Fruit fly (Drosophila melanogaster) whole organism, embryonic: ENCODE results near the gene Or67b.

Experiments used
- Ada2b ChIP-seq: fragments of 200-800 bp; sonication (Bioruptor generic); IDR thresholded peaks from 2 replicates; pipeline ENCODE4 v1.3.6; 2022; ENCODE audit warnings: missing biosample characterization, missing genetic modification characterization
- B-H2 ChIP-seq: fragments of 200-800 bp; sonication (Bioruptor generic); optimal IDR thresholded peaks from 2 replicates; lab custom pipeline; 2018; ENCODE audit warnings: missing biosample characterization, mild to moderate bottlenecking, missing genetic modification characterization
- Bgb ChIP-seq: fragments of 200-800 bp; sonication (Bioruptor generic); IDR thresholded peaks from 2 replicates; pipeline ENCODE4 v1.3.6; 2022; ENCODE audit warnings: missing biosample characterization, missing genetic modification characterization; ENCODE audit not compliant: partially characterized antibody
- BtbVII ChIP-seq: fragments of 200-800 bp; sonication (Bioruptor generic); optimal IDR thresholded peaks from 3 replicates; lab custom pipeline; 2017; ENCODE audit warnings: missing biosample characterization, mild to moderate bottlenecking, missing genetic modification characterization
- CG10147 ChIP-seq: fragments of 200-800 bp; sonication (Bioruptor generic); optimal IDR thresholded peaks from 2 replicates; lab custom pipeline; 2019; ENCODE audit warnings: missing biosample characterization, mild to moderate bottlenecking, missing genetic modification characterization, moderate library complexity
- CG10209 ChIP-seq: fragments of 200-800 bp; sonication (Bioruptor generic); optimal IDR thresholded peaks from 3 replicates; lab custom pipeline; 2017; ENCODE audit warnings: missing biosample characterization, mild to moderate bottlenecking, missing genetic modification characterization, missing genetic modification reagents
- CG10959 ChIP-seq: fragments of 200-800 bp; sonication (Bioruptor generic); IDR thresholded peaks from 2 replicates; pipeline ENCODE4 v1.3.6; 2022; ENCODE audit warnings: missing biosample characterization, missing genetic modification characterization
- CG1233 ChIP-seq: fragments of 200-800 bp; sonication (Bioruptor generic); optimal IDR thresholded peaks from 4 replicates; lab custom pipeline; 2018; ENCODE audit warnings: missing biosample characterization, mild to moderate bottlenecking, missing genetic modification characterization
- CG15011 ChIP-seq: fragments of 200-800 bp; sonication (Bioruptor generic); optimal IDR thresholded peaks from 3 replicates; lab custom pipeline; 2018; ENCODE audit warnings: missing biosample characterization, mild to moderate bottlenecking, missing genetic modification characterization
- CG1603 ChIP-seq: fragments of 200-800 bp; sonication (Bioruptor generic); optimal IDR thresholded peaks from 2 replicates; lab custom pipeline; 2019; ENCODE audit warnings: missing biosample characterization, mild to moderate bottlenecking, missing genetic modification characterization, moderate library complexity
- CG16813 ChIP-seq: fragments of 200-800 bp; sonication (Bioruptor generic); IDR thresholded peaks from 3 replicates; pipeline ENCODE4 v1.3.6; 2022; ENCODE audit warnings: missing biosample characterization, missing genetic modification characterization; ENCODE audit not compliant: partially characterized antibody
- CG18262 ChIP-seq: fragments of 200-800 bp; optimal IDR thresholded peaks from 3 replicates; lab custom pipeline; 2019; ENCODE audit warnings: missing biosample characterization, mild to moderate bottlenecking, missing genetic modification characterization, moderate library complexity
- CG31441 ChIP-seq: fragments of 200-800 bp; sonication (Bioruptor generic); IDR thresholded peaks from 2 replicates; pipeline ENCODE4 v1.3.6; 2022; ENCODE audit warnings: missing biosample characterization, missing genetic modification characterization
- CG32532 ChIP-seq: fragments of 200-800 bp; sonication (Bioruptor generic); IDR thresholded peaks from 2 replicates; pipeline ENCODE4 v1.3.6; 2022; ENCODE audit warnings: missing biosample characterization, missing genetic modification characterization
- CG33213 ChIP-seq: fragments of 200-800 bp; sonication (Bioruptor generic); optimal IDR thresholded peaks from 3 replicates; lab custom pipeline; 2016; ENCODE audit warnings: missing biosample characterization, missing genetic modification characterization
- CG34224 ChIP-seq: fragments of 200-800 bp; sonication (Bioruptor generic); IDR thresholded peaks from 3 replicates; pipeline ENCODE4 v1.3.6; 2022; ENCODE audit warnings: missing biosample characterization, missing genetic modification characterization; ENCODE audit not compliant: partially characterized antibody
- CG34422 ChIP-seq: fragments of 200-800 bp; sonication (Bioruptor generic); IDR thresholded peaks from 3 replicates; pipeline ENCODE4 v1.3.6; 2022; ENCODE audit warnings: missing biosample characterization, missing genetic modification characterization
- CG3838 ChIP-seq: fragments of 200-800 bp; sonication (Bioruptor generic); optimal IDR thresholded peaks from 3 replicates; lab custom pipeline; 2016; ENCODE audit warnings: missing biosample characterization, missing genetic modification characterization
- CG4282 ChIP-seq: fragments of 200-800 bp; sonication (Bioruptor generic); optimal IDR thresholded peaks from 2 replicates; lab custom pipeline; 2016; ENCODE audit warnings: missing biosample characterization, missing genetic modification characterization
- CG43689 ChIP-seq: fragments of 200-800 bp; sonication (Bioruptor generic); IDR thresholded peaks from 2 replicates; pipeline ENCODE4 v1.3.6; 2022; ENCODE audit warnings: missing biosample characterization, missing genetic modification characterization
- CG4707 ChIP-seq: fragments of 200-800 bp; sonication (Bioruptor generic); optimal IDR thresholded peaks from 2 replicates; lab custom pipeline; 2018; ENCODE audit warnings: missing biosample characterization, mild to moderate bottlenecking, missing genetic modification characterization, moderate library complexity
- CG7839 ChIP-seq: fragments of 200-800 bp; sonication (Bioruptor generic); optimal IDR thresholded peaks from 3 replicates; lab custom pipeline; 2018; ENCODE audit warnings: missing biosample characterization, mild to moderate bottlenecking, missing genetic modification characterization, moderate library complexity
- CHES-1-like ChIP-seq: fragments of 200-800 bp; sonication (Bioruptor generic); optimal IDR thresholded peaks from 2 replicates; lab custom pipeline; 2016; ENCODE audit warnings: missing biosample characterization, missing genetic modification characterization
- CoRest ChIP-seq: fragments of 200-800 bp; sonication (Bioruptor generic); optimal IDR thresholded peaks from 3 replicates; lab custom pipeline; 2018; ENCODE audit warnings: missing biosample characterization, mild to moderate bottlenecking, missing genetic modification characterization, moderate library complexity
- HLH54F ChIP-seq: fragments of 200-800 bp; sonication (Bioruptor generic); optimal IDR thresholded peaks from 3 replicates; lab custom pipeline; 2016; ENCODE audit warnings: missing biosample characterization, missing genetic modification characterization
- Hr3 ChIP-seq: fragments of 200-800 bp; sonication (Bioruptor generic); optimal IDR thresholded peaks from 3 replicates; lab custom pipeline; 2016; ENCODE audit warnings: missing biosample characterization, missing genetic modification characterization
- Med ChIP-seq: fragments of 200-800 bp; sonication (Bioruptor generic); peaks from one replicate; lab custom pipeline; 2016; ENCODE audit warnings: missing biosample characterization, missing genetic modification characterization, mild to moderate bottlenecking, inconsistent platforms, moderate library complexity
- Myb ChIP-seq: fragments of 200-800 bp; sonication (Bioruptor generic); optimal IDR thresholded peaks from 2 replicates; lab custom pipeline; 2016; ENCODE audit warnings: missing biosample characterization, missing genetic modification characterization
- Optix ChIP-seq: fragments of 200-800 bp; sonication (Bioruptor generic); IDR thresholded peaks from 3 replicates; pipeline ENCODE4 v1.3.6; 2022; ENCODE audit warnings: missing biosample characterization, missing genetic modification characterization
- Ptx1 ChIP-seq: fragments of 200-800 bp; sonication (Bioruptor generic); IDR thresholded peaks from 2 replicates; pipeline ENCODE4 v1.3.6; 2022; ENCODE audit warnings: missing biosample characterization, missing genetic modification characterization
- Sry-δ ChIP-seq: fragments of 200-800 bp; sonication (Bioruptor generic); optimal IDR thresholded peaks from 2 replicates; lab custom pipeline; 2016; ENCODE audit warnings: missing biosample characterization, missing genetic modification characterization
- Ssrp ChIP-seq: fragments of 200-800 bp; sonication (Bioruptor generic); optimal IDR thresholded peaks from 2 replicates; lab custom pipeline; 2018; ENCODE audit warnings: missing biosample characterization, mild to moderate bottlenecking, missing genetic modification characterization, moderate library complexity
- Vsx1 ChIP-seq: fragments of 200-800 bp; sonication (Bioruptor generic); optimal IDR thresholded peaks from 2 replicates; lab custom pipeline; 2017; ENCODE audit warnings: missing biosample characterization, mild to moderate bottlenecking, missing genetic modification characterization, missing genetic modification reagents
- YL-1 ChIP-seq: fragments of 200-800 bp; sonication (Bioruptor generic); optimal IDR thresholded peaks from 3 replicates; lab custom pipeline; 2017; ENCODE audit warnings: missing biosample characterization, mild to moderate bottlenecking, missing genetic modification characterization
- bsh ChIP-seq, 2 experiments: fragments of 200-800 bp; sonication (Bioruptor generic); optimal IDR thresholded peaks; 2 replicates each; lab custom pipeline; 2017 to 2018; ENCODE audit warnings: mild to moderate bottlenecking in 2 of 2, missing biosample characterization in 2 of 2, missing genetic modification characterization in 2 of 2, moderate library complexity in 1 of 2
- chm ChIP-seq: fragments of 200-800 bp; sonication (Bioruptor generic); IDR thresholded peaks from 2 replicates; pipeline ENCODE4 v1.3.6; 2022; ENCODE audit warnings: missing biosample characterization, missing genetic modification characterization
- ci ChIP-seq: fragments of 200-800 bp; sonication (Bioruptor generic); IDR thresholded peaks from 3 replicates; pipeline ENCODE4 v1.3.6; 2022; ENCODE audit warnings: missing biosample characterization, missing genetic modification characterization
- gro ChIP-seq: fragments of 200-800 bp; sonication (Bioruptor generic); optimal IDR thresholded peaks from 2 replicates; lab custom pipeline; 2016; ENCODE audit warnings: missing biosample characterization, missing genetic modification characterization
- kni ChIP-seq: fragments of 200-800 bp; sonication (Bioruptor generic); optimal IDR thresholded peaks from 3 replicates; lab custom pipeline; 2017; ENCODE audit warnings: mild to moderate bottlenecking, missing biosample characterization, missing genetic modification reagents, missing genetic modification characterization
- luna ChIP-seq: fragments of 200-800 bp; sonication (Bioruptor generic); optimal IDR thresholded peaks from 2 replicates; lab custom pipeline; 2016; ENCODE audit warnings: missing biosample characterization, missing genetic modification characterization
- p53 ChIP-seq: fragments of 200-800 bp; sonication (Bioruptor generic); optimal IDR thresholded peaks from 2 replicates; lab custom pipeline; 2016; ENCODE audit warnings: missing biosample characterization, missing genetic modification characterization
- psq ChIP-seq: fragments of 200-800 bp; sonication (Bioruptor generic); optimal IDR thresholded peaks from 2 replicates; lab custom pipeline; 2017; ENCODE audit warnings: missing biosample characterization, missing genetic modification characterization
- row ChIP-seq: fragments of 200-800 bp; sonication (Bioruptor generic); IDR thresholded peaks from 3 replicates; pipeline ENCODE4 v1.3.6; 2022; ENCODE audit warnings: missing biosample characterization, missing genetic modification characterization
- sens-2 ChIP-seq: fragments of 200-800 bp; sonication (Bioruptor generic); IDR thresholded peaks from 2 replicates; pipeline ENCODE4 v1.3.6; 2022; ENCODE audit warnings: missing biosample characterization, missing genetic modification characterization
- seq ChIP-seq: fragments of 200-800 bp; sonication (Bioruptor generic); IDR thresholded peaks from 2 replicates; pipeline ENCODE4 v1.3.6; 2022; ENCODE audit warnings: missing biosample characterization, missing genetic modification characterization
- sim ChIP-seq: fragments of 200-800 bp; sonication (Bioruptor generic); IDR thresholded peaks from 2 replicates; pipeline ENCODE4 v1.3.6; 2022; ENCODE audit warnings: missing biosample characterization, missing genetic modification characterization
- tap ChIP-seq: fragments of 200-800 bp; optimal IDR thresholded peaks from 3 replicates; lab custom pipeline; 2019; ENCODE audit warnings: missing biosample characterization, mild to moderate bottlenecking, missing genetic modification characterization, moderate library complexity
- tio ChIP-seq: fragments of 200-800 bp; sonication (Bioruptor generic); optimal IDR thresholded peaks from 2 replicates; lab custom pipeline; 2017; ENCODE audit warnings: missing biosample characterization, missing genetic modification characterization, inconsistent platforms
- zen ChIP-seq: fragments of 200-800 bp; sonication (Bioruptor generic); optimal IDR thresholded peaks from 3 replicates; lab custom pipeline; 2018; ENCODE audit warnings: missing biosample characterization, mild to moderate bottlenecking, missing genetic modification characterization, moderate library complexity

Or67b gene

dm6 chr3L:9629093-9629492 lies at the start of gene Or67b:
Gene Or67b (minus strand): TSS chr3L:9629193.
- no peak for TF ChIP-seq Med (GFP tag; lab: Kevin White, UChicago)
- no peak for TF ChIP-seq CG4707
- TF ChIP-seq zen (tag; lab: Kevin White, UChicago) = no peak
- no peak for TF ChIP-seq luna (GFP tag; lab: Kevin White, UChicago)
- TF ChIP-seq p53 (GFP tag; lab: Kevin White, UChicago) = no peak
- TF ChIP-seq Hr3 = no peak
- no peak for TF ChIP-seq CG32532 (GFP tag; lab: Robert Waterston, UW)
- no peak for TF ChIP-seq CG33213 (GFP tag; lab: Kevin White, UChicago)
- TF ChIP-seq CoRest (tag; lab: Kevin White, UChicago) = no peak
- no peak for TF ChIP-seq Ada2b
- TF ChIP-seq Ptx1 (GFP tag; lab: Robert Waterston, UW) = no peak
- TF ChIP-seq CG43689 (GFP tag; lab: Robert Waterston, UW) = no peak
- TF ChIP-seq, all 482 proteins: peak for 0

- TF ChIP-seq Optix (peak; percentile 12; the same call in 1 of the 3 replicates), bsh (GFP tag; optimal IDR thresholded peaks at IDR 0.05; lab: Kevin White, UChicago) (peak; percentile 4 to 14), BtbVII (no peak), sim (GFP tag; lab: Robert Waterston, UW) (no peak), zen (tag; lab: Kevin White, UChicago) (peak; percentile 4), psq (peak; percentile 3), ci (GFP tag; lab: Robert Waterston, UW) (no peak), Myb (no peak), Bgb (peak; percentile 6; the same call in 1 of the 2 replicates), CG16813 (GFP tag; lab: Robert Waterston, UW) (no peak), tap (peak; percentile 2), Med (GFP tag; lab: Kevin White, UChicago) (peak; percentile 63), CG7839 (tag; lab: Kevin White, UChicago) (peak; percentile 13), CG34224 (GFP tag; lab: Robert Waterston, UW) (peak; percentile 39; the same call in 1 of the 3 replicates), Ada2b (peak; percentile 3; the same call in 1 of the 2 replicates), seq (GFP tag; lab: Robert Waterston, UW) (no peak), kni (peak; percentile 24), CG31441 (GFP tag; lab: Robert Waterston, UW) (no peak), CG4282 (GFP tag; lab: Kevin White, UChicago) (peak; percentile 53), CG1233 (peak; percentile 26), CHES-1-like (GFP tag; lab: Kevin White, UChicago) (no peak), CG10147 (GFP tag; lab: Kevin White, UChicago) (no peak), Vsx1 (GFP tag; lab: Kevin White, UChicago) (peak; percentile 50), CG18262 (tag; lab: Kevin White, UChicago) (peak; percentile 35), gro (GFP tag; lab: Kevin White, UChicago) (peak; percentile 14), CG10209 (GFP tag; lab: Kevin White, UChicago) (peak; percentile 6), Sry-δ (no peak), CG10959 (GFP tag; lab: Robert Waterston, UW) (no peak), chm (GFP tag; lab: Robert Waterston, UW) (0 out of 2 replicates have a peak, but pooled peaks have one; percentile 7), CG34422 (GFP tag; lab: Robert Waterston, UW) (no peak), sens-2 (GFP tag; lab: Robert Waterston, UW) (peak; percentile 30; the same call in 1 of the 2 replicates), CG1603 (peak; percentile 36), B-H2 (GFP tag; lab: Kevin White, UChicago) (no peak), HLH54F (GFP tag; lab: Kevin White, UChicago) (no peak), Ssrp (tag; lab: Kevin White, UChicago) (peak; percentile 8), CG3838 (GFP tag; lab: Kevin White, UChicago) (no peak), tio (GFP tag; lab: Kevin White, UChicago) (peak; percentile 19), Hr3 (no peak), YL-1 (GFP tag; lab: Kevin White, UChicago) (no peak), row (GFP tag; lab: Robert Waterston, UW) (peak; percentile 43; the same call in 1 of the 3 replicates), CG15011 (GFP tag; lab: Kevin White, UChicago) (no peak)
These were observed 49.1 kb upstream of the Or67b start for dm6 chr3L:9678007-9678497.
